Fruit fly (Drosophila melanogaster) ovary, adult (tissue): ENCODE data around the gene wapl.
A peak's percentile ranks its signal among the peaks of the same experiment; 100 is the strongest.

Experiments
- CG17801 ChIP-seq: fragments of 200-800 bp; optimal IDR thresholded peaks from 2 replicates; lab custom pipeline; 2019; ENCODE audit warnings: missing biosample characterization, mild to moderate bottlenecking, missing genetic modification characterization, moderate library complexity; ENCODE audit not compliant: partially characterized antibody

The wapl gene

dm6 chrX:2147475-2147874 lies 11.3 kb downstream of the wapl start:
- no peak for TF ChIP-seq CG17801 (GFP tag; lab: Kevin White, UChicago)

- TF ChIP-seq CG17801 (GFP tag; lab: Kevin White, UChicago): no peak
Observed at dm6 chrX:2146574-2146973, 12.2 kb downstream of the wapl start.

- peak; percentile 80 for TF ChIP-seq CG17801 (GFP tag; lab: Kevin White, UChicago)
Observed at dm6 chrX:2145690-2146470, 12.9 kb downstream of the wapl start.

- peak; percentile 73 for TF ChIP-seq CG17801 (GFP tag; lab: Kevin White, UChicago)
Observed at dm6 chrX:2145114-2145513, 13.7 kb downstream of the wapl start, which contains the start of gene Pgd. Pgd (plus strand) TSS chrX:2145136.

dm6 chrX:2142935-2143312 lies 15.9 kb downstream of the wapl start:
- TF ChIP-seq CG17801 (GFP tag; lab: Kevin White, UChicago): no peak

- no peak for TF ChIP-seq CG17801 (GFP tag; lab: Kevin White, UChicago)
Observed at dm6 chrX:2142275-2142934, 16.4 kb downstream of the wapl start.

- TF ChIP-seq CG17801 (GFP tag; lab: Kevin White, UChicago): peak; percentile 53
Observed at dm6 chrX:2141854-2142216, 16.9 kb downstream of the wapl start.

dm6 chrX:2141159-2141853 lies 17.5 kb downstream of the wapl start, which contains the start of gene D2hgdh:
D2hgdh (plus strand) TSS chrX:2141489.
- peak; percentile 2 for TF ChIP-seq CG17801 (GFP tag; lab: Kevin White, UChicago)

dm6 chrX:2140487-2140886 lies 18.3 kb downstream of the wapl start:
- no peak for TF ChIP-seq CG17801 (GFP tag; lab: Kevin White, UChicago)

- no peak for TF ChIP-seq CG17801 (GFP tag; lab: Kevin White, UChicago)
Observed at dm6 chrX:2139610-2140009, 19.2 kb downstream of the wapl start.

dm6 chrX:2138417-2138816 lies 20.4 kb downstream of the wapl start:
- TF ChIP-seq CG17801 (GFP tag; lab: Kevin White, UChicago): no peak

dm6 chrX:2138342-2138416 lies 20.6 kb downstream of the wapl start, which contains the start of gene ph-p:
ph-p (minus strand) TSS chrX:2138371.
- TF ChIP-seq CG17801 (GFP tag; lab: Kevin White, UChicago): no peak

dm6 chrX:2137587-2138341 lies 21.0 kb downstream of the wapl start:
- peak; percentile 97 for TF ChIP-seq CG17801 (GFP tag; lab: Kevin White, UChicago)

- peak; percentile 97 for TF ChIP-seq CG17801 (GFP tag; lab: Kevin White, UChicago)
Observed at dm6 chrX:2136831-2137452, 21.8 kb downstream of the wapl start.
